Fruit fly (Drosophila melanogaster): ENCODE results near the gene ncm.

The ncm gene

DNA sequence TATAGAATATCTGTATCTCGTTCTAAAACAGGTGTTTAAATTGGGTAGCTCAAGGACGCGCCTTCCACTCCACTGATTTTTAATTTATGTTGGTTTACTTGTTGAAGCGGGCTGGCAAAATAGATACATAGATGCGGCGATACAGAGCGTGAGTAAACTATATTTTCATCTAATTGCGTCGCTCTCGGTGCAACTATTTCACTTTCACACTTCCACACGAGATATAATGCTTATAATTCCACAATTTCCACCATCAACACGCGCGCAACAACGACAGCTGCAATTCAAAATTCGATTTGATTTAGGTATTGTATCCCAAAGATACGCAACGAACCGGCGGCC lies 35.3 kb upstream of the ncm start (continued):
- TF ChIP-seq dpn (GFP tag; optimal IDR thresholded peaks at IDR 0.05): no peak
- no peak for TF ChIP-seq Sry-δ (GFP tag; optimal IDR thresholded peaks at IDR 0.05)
- no peak for TF ChIP-seq inv (GFP tag; IDR thresholded peaks at IDR 0.05; ENCODE audit: partially characterized antibody)
- TF ChIP-seq abd-A (tag; optimal IDR thresholded peaks at IDR 0.05): no peak
- no peak for TF ChIP-seq pnt (GFP tag; optimal IDR thresholded peaks at IDR 0.05)
- TF ChIP-seq Lpt (GFP tag; optimal IDR thresholded peaks at IDR 0.05): no peak
- TF ChIP-seq CTCF (GFP tag; optimal IDR thresholded peaks at IDR 0.05): no peak
- TF ChIP-seq CG3163 (GFP tag; optimal IDR thresholded peaks at IDR 0.05): no peak
- no peak for TF ChIP-seq C15 (GFP tag; IDR thresholded peaks at IDR 0.05)
- TF ChIP-seq CG10431 (GFP tag; optimal IDR thresholded peaks at IDR 0.05): no peak
- no peak for TF ChIP-seq Kr (GFP tag; optimal IDR thresholded peaks at IDR 0.05)
- TF ChIP-seq CG8924 (tag; optimal IDR thresholded peaks at IDR 0.05): no peak
- no peak for TF ChIP-seq Hr39 (optimal IDR thresholded peaks at IDR 0.05)
- TF ChIP-seq ATbp (GFP tag; optimal IDR thresholded peaks at IDR 0.05): no peak
- TF ChIP-seq CG7745 (tag; optimal IDR thresholded peaks at IDR 0.05): no peak
- no peak for TF ChIP-seq Scr (GFP tag; IDR thresholded peaks at IDR 0.05; ENCODE audit: partially characterized antibody)
- TF ChIP-seq CG10209 (GFP tag; optimal IDR thresholded peaks at IDR 0.05): no peak
- peak; percentile 46 for TF ChIP-seq Blimp-1 (GFP tag; optimal IDR thresholded peaks at IDR 0.05)
- no peak for TF ChIP-seq gcm (GFP tag; optimal IDR thresholded peaks at IDR 0.05)
- TF ChIP-seq rib (GFP tag; IDR thresholded peaks at IDR 0.05): no peak
- TF ChIP-seq sens (GFP tag): no peak
- TF ChIP-seq ttk (GFP tag; IDR thresholded peaks at IDR 0.05): no peak
- 0 out of 3 replicates have a peak, but pooled peaks have one; percentile 18 for TF ChIP-seq so (GFP tag; IDR thresholded peaks at IDR 0.05)
- no peak for TF ChIP-seq CG8388 (GFP tag; optimal IDR thresholded peaks at IDR 0.05)
- no peak for TF ChIP-seq Ptx1 (GFP tag; IDR thresholded peaks at IDR 0.05)
- TF ChIP-seq hth (optimal IDR thresholded peaks at IDR 0.05): no peak
- TF ChIP-seq Ets65A (GFP tag): peak; percentile 79
- no peak for TF ChIP-seq sens-2 (GFP tag; IDR thresholded peaks at IDR 0.05)
- no peak for TF ChIP-seq ewg (GFP tag; optimal IDR thresholded peaks at IDR 0.05)
- no peak for TF ChIP-seq CG5953 (GFP tag; IDR thresholded peaks at IDR 0.05)
- TF ChIP-seq lmd (GFP tag; IDR thresholded peaks at IDR 0.05): no peak
- no peak for TF ChIP-seq gem (tag; optimal IDR thresholded peaks at IDR 0.05)
- no peak for TF ChIP-seq CG12299 (tag; optimal IDR thresholded peaks at IDR 0.05)
- peak; percentile 3 for TF ChIP-seq kah (GFP tag; optimal IDR thresholded peaks at IDR 0.05)
- TF ChIP-seq ham (GFP tag; IDR thresholded peaks at IDR 0.05): no peak
- peak; percentile 49; the same call in 1 of the 2 replicates for TF ChIP-seq Bgb (GFP tag; IDR thresholded peaks at IDR 0.05; ENCODE audit: partially characterized antibody)
- TF ChIP-seq CG6765 (GFP tag; optimal IDR thresholded peaks at IDR 0.05): no peak
- TF ChIP-seq CG4424 (GFP tag; optimal IDR thresholded peaks at IDR 0.05): no peak
- TF ChIP-seq psq (GFP tag; optimal IDR thresholded peaks at IDR 0.05): no peak
- TF ChIP-seq az2 (GFP tag; optimal IDR thresholded peaks at IDR 0.05): no peak
- TF ChIP-seq gt (GFP tag; IDR thresholded peaks at IDR 0.05): no peak
- TF ChIP-seq CG42726 (GFP tag; IDR thresholded peaks at IDR 0.05; ENCODE audit: partially characterized antibody): no peak
- TF ChIP-seq CG2678 (tag; optimal IDR thresholded peaks at IDR 0.05): no peak
- TF ChIP-seq mld (GFP tag; IDR thresholded peaks at IDR 0.05; ENCODE audit: partially characterized antibody): 0 out of 3 replicates have a peak, but pooled peaks have one; percentile 14
- TF ChIP-seq ac (GFP tag; optimal IDR thresholded peaks at IDR 0.05): peak; percentile 84
- no peak for TF ChIP-seq twi (tag; optimal IDR thresholded peaks at IDR 0.05)
- TF ChIP-seq oc (tag; optimal IDR thresholded peaks at IDR 0.05): peak; percentile 57
- TF ChIP-seq CG32767 (GFP tag; IDR thresholded peaks at IDR 0.05): no peak
- TF ChIP-seq tap (tag; optimal IDR thresholded peaks at IDR 0.05): no peak
- TF ChIP-seq CG12769 (tag; optimal IDR thresholded peaks at IDR 0.05): peak; percentile 67
- TF ChIP-seq odd (GFP tag; optimal IDR thresholded peaks at IDR 0.05): no peak
- TF ChIP-seq run (tag; optimal IDR thresholded peaks at IDR 0.05): no peak
- no peak for TF ChIP-seq Dll (GFP tag; IDR thresholded peaks at IDR 0.05; ENCODE audit: partially characterized antibody)

Measured in whole organism, embryonic.